Worm (Caenorhabditis elegans) whole organism, L4 larva: Measurements from ENCODE around the gene H14A12.3.

Experiments
- daf-16 ChIP-seq, 3 experiments: sonication (generic microtip); optimal IDR thresholded peaks; 2 replicates each; lab custom pipeline; 2016 to 2017; ENCODE audit warnings: missing genetic modification characterization in 3 of 3, missing genetic modification reagents in 3 of 3, mild to moderate bottlenecking in 2 of 3, missing compliant biosample characterization in 2 of 3, missing biosample characterization in 1 of 3, moderate library complexity in 1 of 3
- lin-39 ChIP-seq: fragments of 150-350 bp; optimal IDR thresholded peaks from 2 replicates; lab custom pipeline; 2014; ENCODE audit warnings: missing biosample characterization, missing genetic modification reagents, missing genetic modification characterization

DNA sequence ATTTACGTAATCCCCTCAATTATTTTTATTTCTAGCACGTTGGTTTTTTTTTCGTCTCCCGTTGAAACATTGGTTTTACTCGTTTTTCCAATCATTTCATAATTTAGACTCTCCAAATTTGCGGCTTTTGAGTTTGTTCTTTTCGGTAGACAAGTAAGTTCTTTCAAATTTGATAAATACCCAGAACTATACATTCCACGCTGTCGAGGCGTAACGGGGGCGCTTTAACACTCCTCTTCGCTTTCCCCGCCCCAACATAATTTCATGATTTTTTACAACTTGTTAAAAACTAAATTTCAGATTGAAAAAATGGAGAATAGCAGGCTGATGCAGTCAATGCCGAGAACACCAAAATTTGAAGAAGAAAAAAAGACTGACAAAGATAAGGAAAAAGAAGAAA is 7.0 kb upstream of the H14A12.3 start, which contains the start of gene Y69F12A.1:
- TF ChIP-seq daf-16 (GFP tag; optimal IDR thresholded peaks at IDR 0.05; lab: Kevin White, UChicago) (no peak), daf-16 (tag; optimal IDR thresholded peaks at IDR 0.05; lab: Kevin White, UChicago) (no peak), lin-39 (tag; lab: Kevin White, UChicago) (no peak)
